Fruit fly (Drosophila melanogaster) whole organism, embryonic: Measurements from ENCODE around the gene Pat1.
A peak's percentile ranks its signal among the peaks of the same experiment; 100 is the strongest.

Source experiments
- ATbp ChIP-seq: fragments of 200-800 bp; sonication (Bioruptor generic); optimal IDR thresholded peaks from 2 replicates; lab custom pipeline; 2017; ENCODE audit warnings: missing biosample characterization, mild to moderate bottlenecking, missing genetic modification characterization, missing genetic modification reagents
- Ada2b ChIP-seq: fragments of 200-800 bp; sonication (Bioruptor generic); IDR thresholded peaks from 2 replicates; pipeline ENCODE4 v1.3.6; 2022; ENCODE audit warnings: missing biosample characterization, missing genetic modification characterization
- Aef1 ChIP-seq: fragments of 200-800 bp; sonication (Bioruptor generic); IDR thresholded peaks from 3 replicates; pipeline ENCODE4 v1.3.6; 2022; ENCODE audit warnings: missing biosample characterization, missing genetic modification characterization
- Atf3 ChIP-seq: fragments of 200-800 bp; sonication (Bioruptor generic); optimal IDR thresholded peaks from 3 replicates; lab custom pipeline; 2016; ENCODE audit warnings: missing biosample characterization, missing genetic modification characterization
- CG11398 ChIP-seq: fragments of 200-800 bp; sonication (Bioruptor generic); optimal IDR thresholded peaks from 2 replicates; lab custom pipeline; 2016; ENCODE audit warnings: missing biosample characterization, missing genetic modification characterization
- CG11695 ChIP-seq: fragments of 200-800 bp; sonication (Bioruptor generic); IDR thresholded peaks from 3 replicates; pipeline ENCODE4 v1.3.6; 2022; ENCODE audit warnings: missing biosample characterization, missing genetic modification characterization
- CG11696 ChIP-seq: fragments of 200-800 bp; sonication (Bioruptor generic); IDR thresholded peaks from 2 replicates; pipeline ENCODE4 v1.3.6; 2022; ENCODE audit warnings: missing biosample characterization, missing genetic modification characterization
- CG11723 ChIP-seq: fragments of 200-800 bp; sonication (Bioruptor generic); optimal IDR thresholded peaks from 2 replicates; lab custom pipeline; 2017; ENCODE audit warnings: missing biosample characterization, mild to moderate bottlenecking, missing genetic modification characterization
- CG12104 ChIP-seq: fragments of 200-800 bp; sonication (Bioruptor generic); optimal IDR thresholded peaks from 3 replicates; lab custom pipeline; 2016; ENCODE audit warnings: missing biosample characterization, missing genetic modification characterization
- CG1233 ChIP-seq: fragments of 200-800 bp; sonication (Bioruptor generic); optimal IDR thresholded peaks from 4 replicates; lab custom pipeline; 2018; ENCODE audit warnings: missing biosample characterization, mild to moderate bottlenecking, missing genetic modification characterization
- CG13287 ChIP-seq: fragments of 200-800 bp; sonication (Bioruptor generic); IDR thresholded peaks from 2 replicates; pipeline ENCODE4 v1.3.6; 2022; ENCODE audit warnings: missing biosample characterization, missing genetic modification characterization; ENCODE audit not compliant: partially characterized antibody
- CG15601 ChIP-seq: fragments of 200-800 bp; sonication (Bioruptor generic); optimal IDR thresholded peaks from 3 replicates; lab custom pipeline; 2019; ENCODE audit warnings: missing biosample characterization, mild to moderate bottlenecking, missing genetic modification characterization, moderate library complexity
- CG18599 ChIP-seq: fragments of 200-800 bp; sonication (Bioruptor generic); optimal IDR thresholded peaks from 3 replicates; lab custom pipeline; 2017; ENCODE audit warnings: missing biosample characterization, missing genetic modification characterization, mild to moderate bottlenecking, moderate library complexity, missing genetic modification reagents
- CG18619 ChIP-seq: fragments of 200-800 bp; sonication (Bioruptor generic); optimal IDR thresholded peaks from 3 replicates; lab custom pipeline; 2017; ENCODE audit warnings: missing biosample characterization, mild to moderate bottlenecking, missing genetic modification characterization
- CG2678 ChIP-seq: fragments of 200-800 bp; sonication (Bioruptor generic); optimal IDR thresholded peaks from 3 replicates; lab custom pipeline; 2019; ENCODE audit warnings: missing biosample characterization, mild to moderate bottlenecking, missing genetic modification characterization, moderate library complexity
- CG30403 ChIP-seq: fragments of 200-800 bp; sonication (Bioruptor generic); optimal IDR thresholded peaks from 3 replicates; lab custom pipeline; 2016; ENCODE audit warnings: missing biosample characterization, missing genetic modification characterization
- CG3281 ChIP-seq: fragments of 200-800 bp; sonication (Bioruptor generic); optimal IDR thresholded peaks from 3 replicates; lab custom pipeline; 2017; ENCODE audit warnings: missing biosample characterization, mild to moderate bottlenecking, missing genetic modification characterization
- CG3995 ChIP-seq: fragments of 200-800 bp; sonication (Bioruptor generic); optimal IDR thresholded peaks from 3 replicates; lab custom pipeline; 2016; ENCODE audit warnings: missing biosample characterization, missing genetic modification characterization
- CG4282 ChIP-seq: fragments of 200-800 bp; sonication (Bioruptor generic); optimal IDR thresholded peaks from 2 replicates; lab custom pipeline; 2016; ENCODE audit warnings: missing biosample characterization, missing genetic modification characterization
- CG4424 ChIP-seq: fragments of 200-800 bp; sonication (Bioruptor generic); optimal IDR thresholded peaks from 3 replicates; lab custom pipeline; 2016; ENCODE audit warnings: missing biosample characterization, missing genetic modification characterization
- CG4820 ChIP-seq: fragments of 200-800 bp; sonication (Bioruptor generic); optimal IDR thresholded peaks from 3 replicates; lab custom pipeline; 2016; ENCODE audit warnings: missing biosample characterization, missing genetic modification characterization
- CG6654 ChIP-seq: fragments of 200-800 bp; sonication (Bioruptor generic); optimal IDR thresholded peaks from 2 replicates; lab custom pipeline; 2017; ENCODE audit warnings: missing biosample characterization, mild to moderate bottlenecking, missing genetic modification characterization
- CG6813 ChIP-seq: fragments of 200-800 bp; sonication (Bioruptor generic); optimal IDR thresholded peaks from 2 replicates; lab custom pipeline; 2017; ENCODE audit warnings: missing biosample characterization, missing genetic modification characterization, mild to moderate bottlenecking, moderate library complexity, missing genetic modification reagents
- CG7963 ChIP-seq: fragments of 200-800 bp; sonication (Bioruptor generic); IDR thresholded peaks from 3 replicates; pipeline ENCODE4 v1.3.6; 2022; ENCODE audit warnings: missing biosample characterization, missing genetic modification characterization; ENCODE audit not compliant: partially characterized antibody
- CG7987 ChIP-seq: fragments of 200-800 bp; sonication (Bioruptor generic); optimal IDR thresholded peaks from 2 replicates; lab custom pipeline; 2018; ENCODE audit warnings: missing biosample characterization, mild to moderate bottlenecking, missing genetic modification characterization, moderate library complexity
- CG9727 ChIP-seq: fragments of 200-800 bp; sonication (Bioruptor generic); optimal IDR thresholded peaks from 3 replicates; lab custom pipeline; 2017; ENCODE audit warnings: missing biosample characterization, mild to moderate bottlenecking, missing genetic modification characterization
- CG9932 ChIP-seq: fragments of 200-800 bp; sonication (Bioruptor generic); IDR thresholded peaks from 2 replicates; pipeline ENCODE4 v1.3.6; 2022; ENCODE audit warnings: missing biosample characterization, missing genetic modification characterization
- Deaf1 ChIP-seq: fragments of 200-800 bp; optimal IDR thresholded peaks from 3 replicates; lab custom pipeline; 2019; ENCODE audit warnings: missing biosample characterization, mild to moderate bottlenecking, missing genetic modification characterization, moderate library complexity
- Hmr ChIP-seq: fragments of 200-800 bp; sonication (Bioruptor generic); optimal IDR thresholded peaks from 3 replicates; lab custom pipeline; 2017; ENCODE audit warnings: mild to moderate bottlenecking, missing biosample characterization, missing genetic modification reagents, missing genetic modification characterization
- Med ChIP-seq: fragments of 200-800 bp; sonication (Bioruptor generic); peaks from one replicate; lab custom pipeline; 2016; ENCODE audit warnings: missing biosample characterization, missing genetic modification characterization, mild to moderate bottlenecking, inconsistent platforms, moderate library complexity
- NC2α ChIP-seq: fragments of 200-800 bp; sonication (Bioruptor generic); optimal IDR thresholded peaks from 2 replicates; lab custom pipeline; 2016; ENCODE audit warnings: missing biosample characterization, missing genetic modification characterization
- Nf-YC ChIP-seq: fragments of 200-800 bp; optimal IDR thresholded peaks from 3 replicates; lab custom pipeline; 2019; ENCODE audit warnings: missing biosample characterization, mild to moderate bottlenecking, missing genetic modification characterization, moderate library complexity
- Rfx ChIP-seq: fragments of 200-800 bp; sonication (Bioruptor generic); IDR thresholded peaks from 2 replicates; pipeline ENCODE4 v1.3.6; 2022; ENCODE audit warnings: missing biosample characterization, missing genetic modification characterization
- Taf1 ChIP-seq: fragments of 200-800 bp; sonication (Bioruptor generic); IDR thresholded peaks from 2 replicates; pipeline ENCODE4 v1.3.6; 2022; ENCODE audit warnings: missing biosample characterization, missing genetic modification characterization
- cato ChIP-seq: fragments of 200-800 bp; sonication (Bioruptor generic); optimal IDR thresholded peaks from 2 replicates; lab custom pipeline; 2016; ENCODE audit warnings: missing biosample characterization, missing genetic modification characterization, borderline replicate concordance
- corto ChIP-seq: fragments of 200-800 bp; sonication (Bioruptor generic); optimal IDR thresholded peaks from 2 replicates; lab custom pipeline; 2016; ENCODE audit warnings: missing biosample characterization, mild to moderate bottlenecking, missing genetic modification characterization, moderate library complexity
- cwo ChIP-seq: fragments of 200-800 bp; sonication (Bioruptor generic); optimal IDR thresholded peaks from 3 replicates; lab custom pipeline; 2017; ENCODE audit warnings: missing biosample characterization, missing genetic modification characterization, mild to moderate bottlenecking, moderate library complexity, missing genetic modification reagents
- dan ChIP-seq: fragments of 200-800 bp; sonication (Bioruptor generic); IDR thresholded peaks from 2 replicates; pipeline ENCODE4 v1.3.6; 2022; ENCODE audit warnings: missing biosample characterization, missing genetic modification characterization
- danr ChIP-seq: fragments of 200-800 bp; sonication (Bioruptor generic); IDR thresholded peaks from 2 replicates; pipeline ENCODE4 v1.3.6; 2022; ENCODE audit warnings: missing biosample characterization, missing genetic modification characterization
- dimm ChIP-seq: fragments of 200-800 bp; sonication (Bioruptor generic); IDR thresholded peaks from 2 replicates; pipeline ENCODE4 v1.3.6; 2022; ENCODE audit warnings: missing biosample characterization, missing genetic modification characterization
- grn ChIP-seq: fragments of 200-800 bp; sonication (Bioruptor generic); optimal IDR thresholded peaks from 3 replicates; lab custom pipeline; 2017; ENCODE audit warnings: missing biosample characterization, missing genetic modification characterization
- kni ChIP-seq: fragments of 200-800 bp; sonication (Bioruptor generic); optimal IDR thresholded peaks from 3 replicates; lab custom pipeline; 2017; ENCODE audit warnings: mild to moderate bottlenecking, missing biosample characterization, missing genetic modification reagents, missing genetic modification characterization
- lab ChIP-seq: fragments of 200-800 bp; sonication (Bioruptor generic); optimal IDR thresholded peaks from 3 replicates; lab custom pipeline; 2017; ENCODE audit warnings: missing biosample characterization, missing genetic modification characterization, mild to moderate bottlenecking, moderate library complexity, missing genetic modification reagents
- lmd ChIP-seq: fragments of 200-800 bp; sonication (Bioruptor generic); IDR thresholded peaks from 2 replicates; pipeline ENCODE4 v1.3.6; 2022; ENCODE audit warnings: missing biosample characterization, missing genetic modification characterization
- onecut ChIP-seq: fragments of 200-800 bp; sonication (Bioruptor generic); IDR thresholded peaks from 2 replicates; pipeline ENCODE4 v1.3.6; 2022; ENCODE audit warnings: missing biosample characterization, missing genetic modification characterization
- pros ChIP-seq: fragments of 200-800 bp; sonication (Bioruptor generic); optimal IDR thresholded peaks from 3 replicates; lab custom pipeline; 2019; ENCODE audit warnings: missing biosample characterization, mild to moderate bottlenecking, missing genetic modification characterization, moderate library complexity
- sens ChIP-seq: fragments of 200-800 bp; sonication (Bioruptor generic); peaks from one replicate; lab custom pipeline; 2016; ENCODE audit warnings: missing biosample characterization, missing genetic modification characterization
- so ChIP-seq: fragments of 200-800 bp; sonication (Bioruptor generic); IDR thresholded peaks from 3 replicates; pipeline ENCODE4 v1.3.6; 2022; ENCODE audit warnings: missing biosample characterization, missing genetic modification characterization
- sqz ChIP-seq: fragments of 200-800 bp; sonication (Bioruptor generic); optimal IDR thresholded peaks from 3 replicates; lab custom pipeline; 2018; ENCODE audit warnings: missing biosample characterization, mild to moderate bottlenecking, missing genetic modification characterization
- tna ChIP-seq: fragments of 200-800 bp; sonication (Bioruptor generic); IDR thresholded peaks from 2 replicates; pipeline ENCODE4 v1.3.6; 2022; ENCODE audit warnings: missing biosample characterization, missing genetic modification characterization; ENCODE audit not compliant: partially characterized antibody
- vnd ChIP-seq: fragments of 200-800 bp; sonication (Bioruptor generic); IDR thresholded peaks from 3 replicates; pipeline ENCODE4 v1.3.6; 2022; ENCODE audit warnings: missing biosample characterization, missing genetic modification characterization; ENCODE audit not compliant: partially characterized antibody

The Pat1 gene

DNA sequence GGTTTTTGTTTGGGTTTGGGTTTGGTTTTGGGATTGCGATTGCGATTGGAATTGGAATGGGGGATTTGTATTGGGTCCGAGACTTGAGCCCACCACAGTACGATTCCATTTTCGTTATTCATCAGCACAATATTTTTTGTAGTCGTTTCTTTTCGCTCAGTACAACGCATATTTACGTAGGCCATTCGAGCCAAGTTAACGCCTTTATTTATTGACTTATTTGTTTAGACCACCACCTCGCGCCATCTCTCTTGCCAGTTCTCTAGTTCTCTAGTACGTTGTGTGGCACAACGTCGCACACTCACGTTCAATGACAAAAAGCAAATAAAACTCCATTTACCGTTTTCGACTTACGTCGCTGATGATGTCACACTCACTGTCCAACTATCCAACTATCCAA is 14.1 kb downstream of the Pat1 start:
- TF ChIP-seq Hmr (GFP tag; lab: Kevin White, UChicago), result no peak
- TF ChIP-seq CG6813 (GFP tag; lab: Kevin White, UChicago), result peak; percentile 18
- no peak for TF ChIP-seq Aef1
- TF ChIP-seq CG30403 (GFP tag; lab: Kevin White, UChicago), result no peak
- TF ChIP-seq sqz, result no peak
- no peak for TF ChIP-seq CG11723 (GFP tag; lab: Kevin White, UChicago)
- peak; percentile 33 for TF ChIP-seq sens (GFP tag; lab: Kevin White, UChicago)
- peak; percentile 1 for TF ChIP-seq CG11398 (GFP tag; lab: Kevin White, UChicago)
- peak; percentile 22 for TF ChIP-seq kni
- no peak for TF ChIP-seq Taf1 (GFP tag; lab: Robert Waterston, UW)
- no peak for TF ChIP-seq CG13287 (GFP tag; lab: Robert Waterston, UW)
- no peak for TF ChIP-seq CG4424 (GFP tag; lab: Kevin White, UChicago)
- no peak for TF ChIP-seq grn (GFP tag; lab: Kevin White, UChicago)
- peak; percentile 1 for TF ChIP-seq CG1233
- TF ChIP-seq cato (GFP tag; lab: Kevin White, UChicago), result no peak
- no peak for TF ChIP-seq onecut (GFP tag; lab: Robert Waterston, UW)
- TF ChIP-seq Rfx (GFP tag; lab: Robert Waterston, UW), result 0 out of 2 replicates have a peak, but pooled peaks have one; percentile 6
- no peak for TF ChIP-seq CG12104 (GFP tag; lab: Kevin White, UChicago)
- no peak for TF ChIP-seq cwo (GFP tag; lab: Kevin White, UChicago)
- TF ChIP-seq tna, result no peak
- TF ChIP-seq CG2678 (tag; lab: Kevin White, UChicago), result peak; percentile 2
- TF ChIP-seq pros (GFP tag; lab: Kevin White, UChicago), result no peak
- TF ChIP-seq Nf-YC (tag; lab: Kevin White, UChicago), result no peak
- no peak for TF ChIP-seq lmd (GFP tag; lab: Robert Waterston, UW)
- TF ChIP-seq Ada2b, result no peak
- no peak for TF ChIP-seq Atf3 (GFP tag; lab: Kevin White, UChicago)
- peak; percentile 21; the same call in 1 of the 2 replicates for TF ChIP-seq CG9932 (GFP tag; lab: Robert Waterston, UW)
- TF ChIP-seq CG18619 (GFP tag; lab: Kevin White, UChicago), result no peak
- peak; percentile 0 for TF ChIP-seq CG18599 (GFP tag; lab: Kevin White, UChicago)
- peak; percentile 2 for TF ChIP-seq CG9727 (GFP tag; lab: Kevin White, UChicago)
- TF ChIP-seq CG6654 (GFP tag; lab: Kevin White, UChicago), result no peak
- TF ChIP-seq CG15601 (tag; lab: Kevin White, UChicago), result no peak
- TF ChIP-seq danr (GFP tag; lab: Robert Waterston, UW), result no peak
- TF ChIP-seq CG11695, result no peak
- no peak for TF ChIP-seq so (GFP tag; lab: Robert Waterston, UW)
- no peak for TF ChIP-seq CG4820
- no peak for TF ChIP-seq CG7963 (GFP tag; lab: Robert Waterston, UW)
- TF ChIP-seq vnd (GFP tag; lab: Robert Waterston, UW), result no peak
- peak; percentile 29 for TF ChIP-seq ATbp
- no peak for TF ChIP-seq dan (GFP tag; lab: Robert Waterston, UW)
- TF ChIP-seq NC2α (GFP tag; lab: Kevin White, UChicago), result no peak
- TF ChIP-seq corto, result no peak
- no peak for TF ChIP-seq CG7987 (GFP tag; lab: Kevin White, UChicago)
- peak; percentile 66 for TF ChIP-seq Med (GFP tag; lab: Kevin White, UChicago)
- TF ChIP-seq lab, result peak; percentile 9
- peak; percentile 11 for TF ChIP-seq CG3281 (GFP tag; lab: Kevin White, UChicago)
- no peak for TF ChIP-seq CG3995 (GFP tag; lab: Kevin White, UChicago)
- 0 out of 2 replicates have a peak, but pooled peaks have one; percentile 15 for TF ChIP-seq CG11696
- no peak for TF ChIP-seq dimm (GFP tag; lab: Robert Waterston, UW)
- TF ChIP-seq Deaf1 (tag; lab: Kevin White, UChicago), result no peak
- no peak for TF ChIP-seq CG4282 (GFP tag; lab: Kevin White, UChicago)
